Worm (Caenorhabditis elegans) whole organism, L2 larva: ENCODE measurements around the gene nhr-86.
"Not testable (repeated sequence)": the region's sequence is repeated elsewhere in the genome, so short reads cannot be mapped to it uniquely, and the experiment has no call there.

Experiments used
- ama-1 ChIP-seq: fragments of 150-350 bp; optimal IDR thresholded peaks from 2 replicates; lab custom pipeline; 2018; ENCODE audit warnings: inconsistent platforms
- ceh-16 ChIP-seq: fragments of 150-350 bp; optimal IDR thresholded peaks from 2 replicates; lab custom pipeline; 2014; ENCODE audit warnings: missing biosample characterization, missing genetic modification characterization
- dmd-4 ChIP-seq: sonication (generic microtip); optimal IDR thresholded peaks from 2 replicates; lab custom pipeline; 2017; ENCODE audit warnings: missing biosample characterization, missing genetic modification characterization
- elt-3 ChIP-seq: sonication (generic microtip); optimal IDR thresholded peaks from 2 replicates; lab custom pipeline; 2017; ENCODE audit warnings: missing biosample characterization, missing genetic modification characterization
- mdl-1 ChIP-seq, 2 experiments: fragments of 150-350 bp in 1 of 2; sonication (generic microtip) in 1 of 2; optimal IDR thresholded peaks; 2 replicates each; lab custom pipeline; 2017; ENCODE audit warnings: missing biosample characterization in 2 of 2, missing genetic modification characterization in 2 of 2
- nhr-11 ChIP-seq: fragments of 150-350 bp; optimal IDR thresholded peaks from 2 replicates; lab custom pipeline; 2014; ENCODE audit warnings: missing biosample characterization, missing genetic modification characterization
- nhr-23 ChIP-seq: fragments of 150-350 bp; optimal IDR thresholded peaks from 2 replicates; lab custom pipeline; 2014; ENCODE audit warnings: missing biosample characterization, missing genetic modification reagents, missing genetic modification characterization
- nhr-237 ChIP-seq: fragments of 150-350 bp; optimal IDR thresholded peaks from 2 replicates; lab custom pipeline; 2014; ENCODE audit warnings: missing biosample characterization, missing genetic modification characterization
- nhr-6 ChIP-seq: fragments of 150-350 bp; optimal IDR thresholded peaks from 2 replicates; lab custom pipeline; 2014; ENCODE audit warnings: missing biosample characterization, missing genetic modification characterization
- nhr-77 ChIP-seq: fragments of 150-350 bp; optimal IDR thresholded peaks from 2 replicates; lab custom pipeline; 2014; ENCODE audit warnings: missing biosample characterization, missing genetic modification characterization
- skn-1 ChIP-seq: sonication (generic microtip); optimal IDR thresholded peaks from 2 replicates; lab custom pipeline; 2017; ENCODE audit warnings: missing biosample characterization, missing genetic modification characterization
- zag-1 ChIP-seq: fragments of 150-350 bp; optimal IDR thresholded peaks from 2 replicates; lab custom pipeline; 2014; ENCODE audit warnings: missing biosample characterization, missing genetic modification characterization
- ztf-11 ChIP-seq: sonication (generic microtip); optimal IDR thresholded peaks from 2 replicates; lab custom pipeline; 2017; ENCODE audit warnings: missing biosample characterization, missing genetic modification characterization

ce11 chrV:2090321-2090720, 23.7 kb upstream of the nhr-86 start, which contains the start of gene ztf-28:
- not testable (repeated sequence) for TF ChIP-seq elt-3 (tag; lab: Kevin White, UChicago); mdl-1 (tag; optimal IDR thresholded peaks at IDR 0.05; lab: Kevin White, UChicago); skn-1 (tag; lab: Kevin White, UChicago); nhr-77; nhr-11 (tag; lab: Kevin White, UChicago); nhr-237 (tag; lab: Kevin White, UChicago); dmd-4 (tag; lab: Kevin White, UChicago); ceh-16; ztf-11 (tag; lab: Kevin White, UChicago); nhr-6 (tag; lab: Kevin White, UChicago); ama-1; nhr-23 (tag; lab: Kevin White, UChicago); zag-1 (tag; lab: Kevin White, UChicago)
